Worm (Caenorhabditis elegans) whole organism, early embryonic: Measurements from ENCODE around the gene C56E6.2.

ENCODE experiments used
- B0310.2 ChIP-seq: sonication (generic microtip); optimal IDR thresholded peaks from 2 replicates; lab custom pipeline; 2016; ENCODE audit warnings: mild to moderate bottlenecking, missing genetic modification characterization, missing compliant biosample characterization
- ceh-36 ChIP-seq: sonication (generic microtip); optimal IDR thresholded peaks from 2 replicates; lab custom pipeline; 2016; ENCODE audit warnings: missing genetic modification characterization, inconsistent platforms, missing compliant biosample characterization
- flt-1 ChIP-seq: fragments of 200-800 bp; sonication (Bioruptor generic); IDR thresholded peaks from 2 replicates; pipeline ENCODE4 v1.3.6; 2022; ENCODE audit warnings: missing genetic modification characterization, missing compliant biosample characterization
- hmbx-1 ChIP-seq: sonication (generic microtip); optimal IDR thresholded peaks from 2 replicates; lab custom pipeline; 2016; ENCODE audit warnings: mild to moderate bottlenecking, missing genetic modification characterization, missing compliant biosample characterization
- hmg-4 ChIP-seq: fragments of 200-800 bp; sonication (Bioruptor generic); optimal IDR thresholded peaks from 2 replicates; lab custom pipeline; 2018; ENCODE audit warnings: mild to moderate bottlenecking, missing genetic modification characterization, missing compliant biosample characterization

- TF ChIP-seq flt-1 (GFP tag; lab: Robert Waterston, UW), result no peak
- TF ChIP-seq hmg-4 (GFP tag; lab: Kevin White, UChicago), result no peak
- no peak for TF ChIP-seq B0310.2 (tag; lab: Kevin White, UChicago)
- no peak for TF ChIP-seq hmbx-1 (tag; lab: Kevin White, UChicago)
- no peak for TF ChIP-seq ceh-36 (tag; lab: Kevin White, UChicago)
Observed at ce11 chrII:6573677-6574076, 49.0 kb downstream of the C56E6.2 start, which contains the start of gene sra-28.
